Worm (Caenorhabditis elegans) whole organism, midembryonic: ENCODE results near the gene F20E11.7.

Experiments
- T22C8.4 ChIP-seq: fragments of 200-800 bp; sonication (Bioruptor generic); IDR thresholded peaks from 2 replicates; pipeline ENCODE4 v1.3.6; 2022; ENCODE audit warnings: missing genetic modification characterization, missing compliant biosample characterization
- cog-1 ChIP-seq: sonication (generic microtip); optimal IDR thresholded peaks from 2 replicates; lab custom pipeline; 2016; ENCODE audit warnings: missing genetic modification characterization, missing compliant biosample characterization
- flt-1 ChIP-seq: fragments of 200-800 bp; sonication (Bioruptor generic); IDR thresholded peaks from 2 replicates; pipeline ENCODE4 v1.3.6; 2022; ENCODE audit warnings: missing genetic modification characterization, missing compliant biosample characterization
- klf-2 ChIP-seq: fragments of 200-800 bp; sonication (Bioruptor generic); conservative IDR thresholded peaks from 2 replicates; pipeline ENCODE4 v1.3.6; 2022; ENCODE audit warnings: missing genetic modification reagents, missing genetic modification characterization, missing compliant biosample characterization
- med-1 ChIP-seq: sonication (generic microtip); optimal IDR thresholded peaks from 2 replicates; lab custom pipeline; 2017; ENCODE audit warnings: missing genetic modification characterization, mild to moderate bottlenecking, missing compliant biosample characterization, antibody characterized with exemption, missing genetic modification reagents; ENCODE audit not compliant: insufficient read depth
- ref-1 ChIP-seq: fragments of 200-800 bp; sonication (Bioruptor generic); conservative IDR thresholded peaks from 2 replicates; pipeline ENCODE4 v1.3.6; 2022; ENCODE audit warnings: missing genetic modification reagents, missing genetic modification characterization, missing compliant biosample characterization
- tab-1 ChIP-seq: fragments of 200-800 bp; sonication (Bioruptor generic); IDR thresholded peaks from 2 replicates; pipeline ENCODE4 v1.3.6; 2022; ENCODE audit warnings: missing genetic modification characterization, missing compliant biosample characterization
- ztf-23 ChIP-seq: fragments of 200-800 bp; sonication (Bioruptor generic); IDR thresholded peaks from 2 replicates; pipeline ENCODE4 v1.3.6; 2022; ENCODE audit warnings: missing genetic modification reagents, missing genetic modification characterization, missing compliant biosample characterization
- ztf-29 ChIP-seq: fragments of 200-800 bp; sonication (Bioruptor generic); IDR thresholded peaks from 2 replicates; pipeline ENCODE4 v1.3.6; 2022; ENCODE audit warnings: missing genetic modification reagents, missing genetic modification characterization, missing compliant biosample characterization

DNA sequence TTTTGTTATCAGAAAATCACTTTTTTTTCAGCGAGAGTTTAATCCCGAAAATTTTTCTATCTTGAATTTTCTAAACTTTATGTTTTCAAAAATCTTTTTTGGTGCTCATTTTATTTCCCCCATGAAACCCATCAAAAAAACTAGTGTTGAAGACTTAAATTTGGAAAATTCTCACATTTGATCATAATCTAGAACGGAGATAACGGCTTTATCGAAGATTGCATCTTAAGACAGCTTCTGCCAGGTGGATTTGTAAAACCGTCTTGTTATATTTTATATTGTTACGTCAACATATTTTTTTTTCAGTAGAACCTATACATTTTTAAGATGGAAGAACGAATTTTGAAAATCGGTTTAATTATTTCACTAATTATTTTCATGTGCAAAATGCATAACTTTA, 49.4 kb upstream of the F20E11.7 start, which contains the start of gene T27C5.12:
- TF ChIP-seq flt-1 (GFP tag; lab: Robert Waterston, UW) (no peak), ztf-29 (GFP tag; lab: Robert Waterston, UW) (no peak), T22C8.4 (no peak), ref-1 (no peak), tab-1 (GFP tag; lab: Robert Waterston, UW) (no peak), med-1 (GFP tag; lab: Kevin White, UChicago) (no peak), ztf-23 (GFP tag; lab: Robert Waterston, UW) (no peak), cog-1 (tag; lab: Kevin White, UChicago) (no peak), klf-2 (GFP tag; lab: Robert Waterston, UW) (no peak)
